Fruit fly (Drosophila melanogaster) whole organism, embryonic: ENCODE data around the gene CG43248.
A peak's percentile ranks its signal among the peaks of the same experiment; 100 is the strongest.

Experiments used
- ATbp ChIP-seq: fragments of 200-800 bp; sonication (Bioruptor generic); optimal IDR thresholded peaks from 2 replicates; lab custom pipeline; 2017; ENCODE audit warnings: missing biosample characterization, mild to moderate bottlenecking, missing genetic modification characterization, missing genetic modification reagents
- Ada2b ChIP-seq: fragments of 200-800 bp; sonication (Bioruptor generic); IDR thresholded peaks from 2 replicates; pipeline ENCODE4 v1.3.6; 2022; ENCODE audit warnings: missing biosample characterization, missing genetic modification characterization
- Atf-2 ChIP-seq: fragments of 200-800 bp; sonication (Bioruptor generic); optimal IDR thresholded peaks from 2 replicates; lab custom pipeline; 2016; ENCODE audit warnings: missing biosample characterization, missing genetic modification characterization
- Blimp-1 ChIP-seq: fragments of 200-800 bp; sonication (Bioruptor generic); optimal IDR thresholded peaks from 3 replicates; lab custom pipeline; 2018; ENCODE audit warnings: missing biosample characterization, missing genetic modification characterization, mild to moderate bottlenecking, moderate library complexity, missing genetic modification reagents
- CG10431 ChIP-seq: fragments of 200-800 bp; sonication (Bioruptor generic); optimal IDR thresholded peaks from 3 replicates; lab custom pipeline; 2018; ENCODE audit warnings: missing biosample characterization, mild to moderate bottlenecking, missing genetic modification characterization
- CG10462 ChIP-seq: fragments of 200-800 bp; sonication (Bioruptor generic); optimal IDR thresholded peaks from 2 replicates; lab custom pipeline; 2016; ENCODE audit warnings: missing biosample characterization, missing genetic modification characterization
- CG12659 ChIP-seq: fragments of 200-800 bp; sonication (Bioruptor generic); optimal IDR thresholded peaks from 3 replicates; lab custom pipeline; 2017; ENCODE audit warnings: mild to moderate bottlenecking, missing biosample characterization, missing genetic modification reagents, missing genetic modification characterization
- CG14667 ChIP-seq: fragments of 200-800 bp; sonication (Bioruptor generic); IDR thresholded peaks from 2 replicates; pipeline ENCODE4 v1.3.6; 2022; ENCODE audit warnings: missing biosample characterization, missing genetic modification characterization
- CG15479 ChIP-seq: fragments of 200-800 bp; sonication (Bioruptor generic); optimal IDR thresholded peaks from 3 replicates; lab custom pipeline; 2019; ENCODE audit warnings: missing biosample characterization, mild to moderate bottlenecking, missing genetic modification characterization, moderate library complexity
- CG18619 ChIP-seq: fragments of 200-800 bp; sonication (Bioruptor generic); optimal IDR thresholded peaks from 3 replicates; lab custom pipeline; 2017; ENCODE audit warnings: missing biosample characterization, mild to moderate bottlenecking, missing genetic modification characterization
- CG18764 ChIP-seq: fragments of 200-800 bp; sonication (Bioruptor generic); optimal IDR thresholded peaks from 3 replicates; lab custom pipeline; 2016; ENCODE audit warnings: missing biosample characterization, missing genetic modification characterization
- CG30020 ChIP-seq: fragments of 200-800 bp; optimal IDR thresholded peaks from 2 replicates; lab custom pipeline; 2019; ENCODE audit warnings: missing biosample characterization, mild to moderate bottlenecking, missing genetic modification characterization, moderate library complexity
- CG30403 ChIP-seq: fragments of 200-800 bp; sonication (Bioruptor generic); optimal IDR thresholded peaks from 3 replicates; lab custom pipeline; 2016; ENCODE audit warnings: missing biosample characterization, missing genetic modification characterization
- CG3838 ChIP-seq: fragments of 200-800 bp; sonication (Bioruptor generic); optimal IDR thresholded peaks from 3 replicates; lab custom pipeline; 2016; ENCODE audit warnings: missing biosample characterization, missing genetic modification characterization
- CG4404 ChIP-seq: fragments of 200-800 bp; sonication (Bioruptor generic); IDR thresholded peaks from 2 replicates; pipeline ENCODE4 v1.3.6; 2022; ENCODE audit warnings: missing biosample characterization, missing genetic modification characterization
- CG4424 ChIP-seq: fragments of 200-800 bp; sonication (Bioruptor generic); optimal IDR thresholded peaks from 3 replicates; lab custom pipeline; 2016; ENCODE audit warnings: missing biosample characterization, missing genetic modification characterization
- CG4707 ChIP-seq: fragments of 200-800 bp; sonication (Bioruptor generic); optimal IDR thresholded peaks from 2 replicates; lab custom pipeline; 2018; ENCODE audit warnings: missing biosample characterization, mild to moderate bottlenecking, missing genetic modification characterization, moderate library complexity
- CG5245 ChIP-seq: fragments of 200-800 bp; sonication (Bioruptor generic); optimal IDR thresholded peaks from 3 replicates; lab custom pipeline; 2016; ENCODE audit warnings: missing biosample characterization, missing genetic modification characterization
- CG6683 ChIP-seq: fragments of 200-800 bp; sonication (Bioruptor generic); optimal IDR thresholded peaks from 2 replicates; lab custom pipeline; 2017; ENCODE audit warnings: missing biosample characterization, mild to moderate bottlenecking, missing genetic modification characterization, missing genetic modification reagents
- CG6813 ChIP-seq: fragments of 200-800 bp; sonication (Bioruptor generic); optimal IDR thresholded peaks from 2 replicates; lab custom pipeline; 2017; ENCODE audit warnings: missing biosample characterization, missing genetic modification characterization, mild to moderate bottlenecking, moderate library complexity, missing genetic modification reagents
- CG9876 ChIP-seq: fragments of 200-800 bp; sonication (Bioruptor generic); optimal IDR thresholded peaks from 2 replicates; lab custom pipeline; 2016; ENCODE audit warnings: missing biosample characterization, missing genetic modification characterization
- CHES-1-like ChIP-seq: fragments of 200-800 bp; sonication (Bioruptor generic); optimal IDR thresholded peaks from 2 replicates; lab custom pipeline; 2016; ENCODE audit warnings: missing biosample characterization, missing genetic modification characterization
- H15 ChIP-seq: fragments of 200-800 bp; sonication (Bioruptor generic); IDR thresholded peaks from 3 replicates; pipeline ENCODE4 v1.3.6; 2022; ENCODE audit warnings: missing biosample characterization, missing genetic modification characterization
- HLHmδ ChIP-seq: fragments of 200-800 bp; sonication (Bioruptor generic); optimal IDR thresholded peaks from 2 replicates; lab custom pipeline; 2018; ENCODE audit warnings: missing biosample characterization, mild to moderate bottlenecking, missing genetic modification characterization, moderate library complexity
- Hsf ChIP-seq: fragments of 200-800 bp; sonication (Bioruptor generic); optimal IDR thresholded peaks from 3 replicates; lab custom pipeline; 2016; ENCODE audit warnings: missing biosample characterization, missing genetic modification characterization
- Nf-YA ChIP-seq: fragments of 200-800 bp; sonication (Bioruptor generic); IDR thresholded peaks from 2 replicates; pipeline ENCODE4 v1.3.6; 2022; ENCODE audit warnings: missing biosample characterization, missing genetic modification characterization
- Nf-YB ChIP-seq: fragments of 200-800 bp; sonication (Bioruptor generic); optimal IDR thresholded peaks from 3 replicates; lab custom pipeline; 2019; ENCODE audit warnings: missing biosample characterization, mild to moderate bottlenecking, missing genetic modification characterization, moderate library complexity
- Ssrp ChIP-seq: fragments of 200-800 bp; sonication (Bioruptor generic); optimal IDR thresholded peaks from 2 replicates; lab custom pipeline; 2018; ENCODE audit warnings: missing biosample characterization, mild to moderate bottlenecking, missing genetic modification characterization, moderate library complexity
- ab ChIP-seq: fragments of 200-800 bp; sonication (Bioruptor generic); optimal IDR thresholded peaks from 2 replicates; lab custom pipeline; 2016; ENCODE audit warnings: missing biosample characterization, missing genetic modification characterization
- abd-A ChIP-seq: fragments of 200-800 bp; sonication (Bioruptor generic); optimal IDR thresholded peaks from 3 replicates; lab custom pipeline; 2019; ENCODE audit warnings: missing biosample characterization, mild to moderate bottlenecking, missing genetic modification characterization, moderate library complexity
- aop ChIP-seq: fragments of 200-800 bp; sonication (Bioruptor generic); IDR thresholded peaks from 2 replicates; pipeline ENCODE4 v1.3.6; 2022; ENCODE audit warnings: missing biosample characterization, missing genetic modification characterization
- az2 ChIP-seq: fragments of 200-800 bp; sonication (Bioruptor generic); optimal IDR thresholded peaks from 3 replicates; lab custom pipeline; 2016; ENCODE audit warnings: missing biosample characterization, missing genetic modification characterization
- br ChIP-seq: fragments of >200 bp; optimal IDR thresholded peaks from 2 replicates; lab custom pipeline; 2017
- danr ChIP-seq: fragments of 200-800 bp; sonication (Bioruptor generic); IDR thresholded peaks from 2 replicates; pipeline ENCODE4 v1.3.6; 2022; ENCODE audit warnings: missing biosample characterization, missing genetic modification characterization
- dpn ChIP-seq, 2 experiments: fragments of 200-800 bp; sonication (Bioruptor generic); optimal IDR thresholded peaks; 3 replicates each; lab custom pipeline; 2016; ENCODE audit warnings: missing biosample characterization in 2 of 2, missing genetic modification characterization in 2 of 2
- en ChIP-seq: fragments of 200-800 bp; sonication (Bioruptor generic); optimal IDR thresholded peaks from 2 replicates; lab custom pipeline; 2016; ENCODE audit warnings: missing biosample characterization, missing genetic modification characterization
- exex ChIP-seq: fragments of 200-800 bp; sonication (Bioruptor generic); optimal IDR thresholded peaks from 4 replicates; lab custom pipeline; 2018; ENCODE audit warnings: missing biosample characterization, mild to moderate bottlenecking, missing genetic modification characterization, moderate library complexity
- fd102C ChIP-seq: fragments of 200-800 bp; sonication (Bioruptor generic); optimal IDR thresholded peaks from 2 replicates; lab custom pipeline; 2018; ENCODE audit warnings: missing biosample characterization, mild to moderate bottlenecking, missing genetic modification characterization, moderate library complexity
- klu ChIP-seq: fragments of 200-800 bp; sonication (Bioruptor generic); IDR thresholded peaks from 2 replicates; pipeline ENCODE4 v1.3.6; 2022; ENCODE audit warnings: missing biosample characterization, missing genetic modification characterization
- lab ChIP-seq: fragments of 200-800 bp; sonication (Bioruptor generic); optimal IDR thresholded peaks from 3 replicates; lab custom pipeline; 2017; ENCODE audit warnings: missing biosample characterization, missing genetic modification characterization, mild to moderate bottlenecking, moderate library complexity, missing genetic modification reagents
- psq ChIP-seq: fragments of 200-800 bp; sonication (Bioruptor generic); optimal IDR thresholded peaks from 2 replicates; lab custom pipeline; 2017; ENCODE audit warnings: missing biosample characterization, missing genetic modification characterization
- pzg ChIP-seq: fragments of 200-800 bp; sonication (Bioruptor generic); optimal IDR thresholded peaks from 3 replicates; lab custom pipeline; 2018; ENCODE audit warnings: missing biosample characterization, mild to moderate bottlenecking, missing genetic modification characterization, moderate library complexity
- salm ChIP-seq: fragments of 200-800 bp; sonication (Bioruptor generic); optimal IDR thresholded peaks from 2 replicates; lab custom pipeline; 2018; ENCODE audit warnings: missing biosample characterization, mild to moderate bottlenecking, missing genetic modification characterization
- sim ChIP-seq: fragments of 200-800 bp; sonication (Bioruptor generic); IDR thresholded peaks from 2 replicates; pipeline ENCODE4 v1.3.6; 2022; ENCODE audit warnings: missing biosample characterization, missing genetic modification characterization
- so ChIP-seq: fragments of 200-800 bp; sonication (Bioruptor generic); IDR thresholded peaks from 3 replicates; pipeline ENCODE4 v1.3.6; 2022; ENCODE audit warnings: missing biosample characterization, missing genetic modification characterization
- stc ChIP-seq: fragments of 200-800 bp; sonication (Bioruptor generic); IDR thresholded peaks from 2 replicates; pipeline ENCODE4 v1.3.6; 2022; ENCODE audit warnings: missing biosample characterization, missing genetic modification characterization
- sug ChIP-seq: fragments of 200-800 bp; optimal IDR thresholded peaks from 2 replicates; lab custom pipeline; 2019; ENCODE audit warnings: missing biosample characterization, mild to moderate bottlenecking, missing genetic modification characterization, moderate library complexity
- tll ChIP-seq, 2 experiments: fragments of 200-800 bp in 1 of 2; fragments of >200 bp in 1 of 2; sonication (Bioruptor generic) in 1 of 2; optimal IDR thresholded peaks; 2 replicates each; lab custom pipeline; 2017 to 2019; ENCODE audit warnings: missing biosample characterization in 2 of 2, missing genetic modification characterization in 2 of 2, mild to moderate bottlenecking in 1 of 2, moderate library complexity in 1 of 2
- wor ChIP-seq: fragments of 200-800 bp; sonication (Bioruptor generic); IDR thresholded peaks from 2 replicates; pipeline ENCODE4 v1.3.6; 2022; ENCODE audit warnings: missing biosample characterization, missing genetic modification characterization
- zen2 ChIP-seq: fragments of 200-800 bp; sonication (Bioruptor generic); IDR thresholded peaks from 3 replicates; pipeline ENCODE4 v1.3.6; 2022; ENCODE audit warnings: missing biosample characterization, missing genetic modification characterization; ENCODE audit not compliant: partially characterized antibody
- zf30C ChIP-seq: fragments of 200-800 bp; sonication (Bioruptor generic); optimal IDR thresholded peaks from 3 replicates; lab custom pipeline; 2018; ENCODE audit warnings: missing biosample characterization, mild to moderate bottlenecking, missing genetic modification characterization

Gene CG43248

DNA sequence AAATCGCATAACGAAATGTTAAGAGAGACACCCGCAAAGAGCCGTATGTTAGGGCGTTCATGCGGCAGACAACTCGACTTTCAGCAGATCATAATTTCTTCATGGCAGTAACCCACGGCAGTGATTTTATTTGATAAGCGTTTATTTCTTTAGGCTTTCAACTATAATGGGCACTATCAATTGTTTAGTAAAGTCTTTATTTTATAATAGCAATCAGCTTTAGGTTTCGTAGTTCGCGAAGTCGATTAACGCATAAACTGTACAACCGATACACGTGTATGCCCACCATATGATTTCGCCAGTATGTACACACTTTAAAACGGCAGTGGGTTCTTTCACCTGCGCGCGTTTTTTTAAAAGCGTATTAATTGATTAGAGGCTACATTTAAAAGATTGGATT is 23.0 kb downstream of the CG43248 start, which contains the start of gene CG7841 (continued):
- TF ChIP-seq zf30C (GFP tag; lab: Kevin White, UChicago): peak; percentile 63
- TF ChIP-seq stc (GFP tag; lab: Robert Waterston, UW): peak; percentile 97
- TF ChIP-seq CG6683 (GFP tag; lab: Kevin White, UChicago): peak; percentile 97
- peak; percentile 14 for TF ChIP-seq HLHmδ (GFP tag; lab: Kevin White, UChicago)
- peak; percentile 98 for TF ChIP-seq Hsf
- TF ChIP-seq CG18619 (GFP tag; lab: Kevin White, UChicago): peak; percentile 97
- TF ChIP-seq aop (GFP tag; lab: Robert Waterston, UW): peak; percentile 87
- TF ChIP-seq CG12659 (GFP tag; lab: Kevin White, UChicago): peak; percentile 99
- TF ChIP-seq CG30403 (GFP tag; lab: Kevin White, UChicago): peak; percentile 97
- peak; percentile 96 for TF ChIP-seq CG10431 (GFP tag; lab: Kevin White, UChicago)
- peak; percentile 97 for TF ChIP-seq az2
- TF ChIP-seq CG30020 (tag; lab: Kevin White, UChicago): peak; percentile 89
- TF ChIP-seq Nf-YB (GFP tag; lab: Kevin White, UChicago): peak; percentile 89
- peak; percentile 99 for TF ChIP-seq lab
- peak; percentile 99 for TF ChIP-seq sug (tag; lab: Kevin White, UChicago)
- TF ChIP-seq CG3838 (GFP tag; lab: Kevin White, UChicago): peak; percentile 91
- peak; percentile 95 for TF ChIP-seq abd-A (tag; lab: Kevin White, UChicago)
- TF ChIP-seq danr: peak; percentile 89
- TF ChIP-seq CG9876 (GFP tag; lab: Kevin White, UChicago): peak; percentile 86
- no peak; the same call in 1 of the 2 replicates for TF ChIP-seq CG14667 (GFP tag; lab: Robert Waterston, UW)
- TF ChIP-seq Atf-2 (GFP tag; lab: Kevin White, UChicago): peak; percentile 94
- TF ChIP-seq CG4707 (GFP tag; lab: Kevin White, UChicago): peak; percentile 96
- peak; percentile 88 for TF ChIP-seq wor (GFP tag; lab: Robert Waterston, UW)
- peak; percentile 96 for TF ChIP-seq CHES-1-like (GFP tag; lab: Kevin White, UChicago)
- peak; percentile 97 for TF ChIP-seq en (GFP tag; lab: Kevin White, UChicago)
- peak; percentile 98 for TF ChIP-seq salm
- TF ChIP-seq tll (GFP tag; optimal IDR thresholded peaks at IDR 0.05; lab: Kevin White, UChicago): peak in 1 of 2 experiments; percentile 5
- peak; percentile 48 for TF ChIP-seq CG15479 (GFP tag; lab: Kevin White, UChicago)
- TF ChIP-seq fd102C (GFP tag; lab: Kevin White, UChicago): peak; percentile 94
- TF ChIP-seq Blimp-1 (GFP tag; lab: Kevin White, UChicago): peak; percentile 97
- peak; percentile 94 for TF ChIP-seq Ada2b (GFP tag; lab: Robert Waterston, UW)
- peak; percentile 95 for TF ChIP-seq CG5245
- TF ChIP-seq so (GFP tag; lab: Robert Waterston, UW): peak; percentile 98
- peak; percentile 97 for TF ChIP-seq sim (GFP tag; lab: Robert Waterston, UW)
- TF ChIP-seq CG4404 (GFP tag; lab: Robert Waterston, UW): no peak
- peak; percentile 94 for TF ChIP-seq CG18764 (GFP tag; lab: Kevin White, UChicago)
- TF ChIP-seq dpn (GFP tag; optimal IDR thresholded peaks at IDR 0.05; lab: Kevin White, UChicago): peak; percentile 96 to 97
- no peak; the same call in 1 of the 2 replicates for TF ChIP-seq klu (GFP tag; lab: Robert Waterston, UW)
- peak; percentile 95 for TF ChIP-seq Ssrp (tag; lab: Kevin White, UChicago)
- TF ChIP-seq ATbp (GFP tag; lab: Kevin White, UChicago): peak; percentile 96
- TF ChIP-seq exex (tag; lab: Kevin White, UChicago): peak; percentile 94
- peak; percentile 97 for TF ChIP-seq CG4424 (GFP tag; lab: Kevin White, UChicago)
- peak; percentile 99 for TF ChIP-seq CG6813 (GFP tag; lab: Kevin White, UChicago)
- peak; percentile 86 for TF ChIP-seq ab
- TF ChIP-seq psq (GFP tag; lab: Kevin White, UChicago): peak; percentile 72
- peak; percentile 95 for TF ChIP-seq CG10462
- TF ChIP-seq br (lab: Kevin White, UChicago): no peak
- no peak; the same call in 2 of the 3 replicates for TF ChIP-seq H15 (GFP tag; lab: Robert Waterston, UW)
- TF ChIP-seq pzg (GFP tag; lab: Kevin White, UChicago): peak; percentile 53
- peak; percentile 92 for TF ChIP-seq Nf-YA (GFP tag; lab: Robert Waterston, UW)
- no peak for TF ChIP-seq zen2 (GFP tag; lab: Robert Waterston, UW)
